Fruit fly (Drosophila melanogaster) whole organism, wandering third instar larva: Measurements from ENCODE around the gene CG43339.

Source experiments
- Abd-B ChIP-seq: fragments of >200 bp; optimal IDR thresholded peaks from 2 replicates; lab custom pipeline; 2017; ENCODE audit warnings: missing biosample characterization, missing genetic modification characterization
- CG32264 ChIP-seq: fragments of 200-800 bp; sonication (Bioruptor generic); optimal IDR thresholded peaks from 2 replicates; lab custom pipeline; 2016; ENCODE audit warnings: missing biosample characterization, missing genetic modification characterization
- CG9705 ChIP-seq: fragments of 200-800 bp; sonication (Bioruptor generic); optimal IDR thresholded peaks from 2 replicates; lab custom pipeline; 2018; ENCODE audit warnings: missing biosample characterization, mild to moderate bottlenecking, missing genetic modification characterization
- CrebA ChIP-seq: fragments of 200-800 bp; sonication (Bioruptor generic); optimal IDR thresholded peaks from 2 replicates; lab custom pipeline; 2016; ENCODE audit warnings: missing biosample characterization, mild to moderate bottlenecking, missing genetic modification characterization, borderline replicate concordance
- Dfd ChIP-seq: fragments of >200 bp; optimal IDR thresholded peaks from 2 replicates; lab custom pipeline; 2017; ENCODE audit warnings: missing biosample characterization, missing genetic modification characterization
- Dif ChIP-seq: fragments of 200-275, 200-300 bp; sonication (Bioruptor generic); optimal IDR thresholded peaks from 2 replicates; lab custom pipeline; 2018; ENCODE audit warnings: missing biosample characterization, missing genetic modification characterization; ENCODE audit not compliant: partially characterized antibody
- GATAd ChIP-seq: sonication (Bioruptor generic); optimal IDR thresholded peaks from 2 replicates; lab custom pipeline; 2016; ENCODE audit warnings: missing biosample characterization, missing genetic modification characterization
- HLH106 ChIP-seq: fragments of 200-800 bp; optimal IDR thresholded peaks from 3 replicates; lab custom pipeline; 2019; ENCODE audit warnings: missing biosample characterization, mild to moderate bottlenecking, missing genetic modification characterization, moderate library complexity
- Hnf4 ChIP-seq: fragments of 200-800 bp; sonication (Bioruptor generic); optimal IDR thresholded peaks from 2 replicates; lab custom pipeline; 2016; ENCODE audit warnings: missing biosample characterization, mild to moderate bottlenecking, missing genetic modification characterization
- Hr78 ChIP-seq: fragments of >200 bp; optimal IDR thresholded peaks from 2 replicates; lab custom pipeline; 2017; ENCODE audit warnings: missing biosample characterization, missing genetic modification characterization
- Hr83 ChIP-seq: fragments of 200-300 bp; sonication (Bioruptor generic); optimal IDR thresholded peaks from 2 replicates; lab custom pipeline; 2016; ENCODE audit warnings: missing biosample characterization, mild to moderate bottlenecking, missing genetic modification characterization, moderate library complexity; ENCODE audit not compliant: poor library complexity, severe bottlenecking
- Jra ChIP-seq: sonication (Bioruptor generic); optimal IDR thresholded peaks from 2 replicates; lab custom pipeline; 2016; ENCODE audit warnings: missing biosample characterization, missing genetic modification characterization
- Mio ChIP-seq: sonication (Bioruptor generic); optimal IDR thresholded peaks from 2 replicates; lab custom pipeline; 2016; ENCODE audit warnings: missing biosample characterization, missing genetic modification characterization
- Myc ChIP-seq: fragments of >200 bp; optimal IDR thresholded peaks from 2 replicates; lab custom pipeline; 2017
- N ChIP-seq: fragments of >200 bp; optimal IDR thresholded peaks from 2 replicates; lab custom pipeline; 2018; ENCODE audit warnings: missing biosample characterization, missing external identifiers, missing genetic modification characterization
- OdsH ChIP-seq: fragments of 200-800 bp; sonication (Bioruptor generic); optimal IDR thresholded peaks from 2 replicates; lab custom pipeline; 2016; ENCODE audit warnings: missing biosample characterization, mild to moderate bottlenecking, missing genetic modification characterization
- Rel ChIP-seq, 2 experiments: fragments of 200-800 bp; sonication (Bioruptor generic) in 1 of 2; optimal IDR thresholded peaks; 2 replicates in 1 of 2; 3 replicates in 1 of 2; lab custom pipeline; 2016 to 2019; ENCODE audit warnings: mild to moderate bottlenecking in 2 of 2, missing biosample characterization in 2 of 2, missing genetic modification characterization in 2 of 2, moderate library complexity in 1 of 2
- Sp1 ChIP-seq: fragments of 200-800 bp; sonication (Bioruptor generic); optimal IDR thresholded peaks from 3 replicates; lab custom pipeline; 2019; ENCODE audit warnings: missing biosample characterization, mild to moderate bottlenecking, missing genetic modification characterization, moderate library complexity
- Vsx2 ChIP-seq: fragments of 200-300, 225-300 bp; sonication (Bioruptor generic); optimal IDR thresholded peaks from 2 replicates; lab custom pipeline; 2018; ENCODE audit warnings: missing biosample characterization, missing genetic modification characterization; ENCODE audit not compliant: partially characterized antibody
- br ChIP-seq: fragments of 200-800 bp; sonication (Bioruptor generic); optimal IDR thresholded peaks from 2 replicates; lab custom pipeline; 2016; ENCODE audit warnings: missing biosample characterization, missing genetic modification characterization
- brk ChIP-seq: fragments of 200-800 bp; sonication (Bioruptor generic); optimal IDR thresholded peaks from 2 replicates; lab custom pipeline; 2016; ENCODE audit warnings: missing biosample characterization, mild to moderate bottlenecking, missing genetic modification characterization
- dl ChIP-seq, 2 experiments: fragments of 175-275, 200-275 bp in 1 of 2; fragments of 200-275 bp in 1 of 2; sonication (Bioruptor generic); optimal IDR thresholded peaks; lab custom pipeline; 2018; ENCODE audit warnings: mild to moderate bottlenecking in 2 of 2, missing biosample characterization in 2 of 2, missing genetic modification characterization in 2 of 2, moderate library complexity in 2 of 2; ENCODE audit not compliant: partially characterized antibody in 2 of 2, insufficient read depth in 1 of 2
- dmrt93B ChIP-seq: fragments of 200-800 bp; sonication (Bioruptor generic); optimal IDR thresholded peaks from 2 replicates; lab custom pipeline; 2018; ENCODE audit warnings: missing biosample characterization, mild to moderate bottlenecking, missing genetic modification characterization
- dsf ChIP-seq: sonication (Bioruptor generic); optimal IDR thresholded peaks from 2 replicates; lab custom pipeline; 2016; ENCODE audit warnings: missing biosample characterization, missing genetic modification characterization, borderline replicate concordance
- ey ChIP-seq: fragments of 200-800 bp; sonication (Bioruptor generic); optimal IDR thresholded peaks from 2 replicates; lab custom pipeline; 2016; ENCODE audit warnings: missing biosample characterization, missing genetic modification characterization
- foxo ChIP-seq, 2 experiments: fragments of 200-800 bp; sonication (Bioruptor generic); optimal IDR thresholded peaks; 2 replicates in 1 of 2; 3 replicates in 1 of 2; lab custom pipeline; 2016 to 2017; ENCODE audit warnings: missing biosample characterization in 2 of 2, missing genetic modification characterization in 2 of 2
- fru ChIP-seq: fragments of 200-800 bp; sonication (Bioruptor generic); optimal IDR thresholded peaks from 3 replicates; lab custom pipeline; 2016; ENCODE audit warnings: missing biosample characterization, mild to moderate bottlenecking, missing genetic modification characterization
- h ChIP-seq: fragments of 200-800 bp; sonication (Bioruptor generic); optimal IDR thresholded peaks from 3 replicates; lab custom pipeline; 2016; ENCODE audit warnings: missing biosample characterization, mild to moderate bottlenecking, missing genetic modification characterization
- jim ChIP-seq: fragments of 175-275, 200-325 bp; sonication (Bioruptor generic); optimal IDR thresholded peaks from 2 replicates; lab custom pipeline; 2016; ENCODE audit warnings: missing biosample characterization, mild to moderate bottlenecking, missing genetic modification characterization
- lola ChIP-seq: fragments of >200 bp; optimal IDR thresholded peaks from 2 replicates; lab custom pipeline; 2017; ENCODE audit warnings: missing biosample characterization, missing genetic modification characterization
- pan ChIP-seq: fragments of >200 bp; optimal IDR thresholded peaks from 2 replicates; lab custom pipeline; 2017
- psq ChIP-seq: fragments of 200-800 bp; sonication (Bioruptor generic); optimal IDR thresholded peaks from 3 replicates; lab custom pipeline; 2017; ENCODE audit warnings: missing biosample characterization, mild to moderate bottlenecking, missing genetic modification characterization, moderate library complexity
- rgr ChIP-seq: fragments of 200-800 bp; sonication (Bioruptor generic); optimal IDR thresholded peaks from 3 replicates; lab custom pipeline; 2016; ENCODE audit warnings: missing biosample characterization, mild to moderate bottlenecking, missing genetic modification characterization
- sage ChIP-seq: fragments of 200-800 bp; sonication (Bioruptor generic); optimal IDR thresholded peaks from 2 replicates; lab custom pipeline; 2016; ENCODE audit warnings: missing biosample characterization, mild to moderate bottlenecking, missing genetic modification characterization
- sv ChIP-seq: fragments of 200-800 bp; sonication (Bioruptor generic); optimal IDR thresholded peaks from 3 replicates; lab custom pipeline; 2016; ENCODE audit warnings: missing biosample characterization, missing genetic modification characterization
- tai ChIP-seq: sonication (Bioruptor generic); optimal IDR thresholded peaks from 2 replicates; lab custom pipeline; 2016; ENCODE audit warnings: missing biosample characterization, missing genetic modification characterization
- usp ChIP-seq: fragments of >200 bp; optimal IDR thresholded peaks from 2 replicates; lab custom pipeline; 2017; ENCODE audit warnings: missing biosample characterization, missing genetic modification characterization
- woc ChIP-seq: sonication (Bioruptor generic); optimal IDR thresholded peaks from 2 replicates; lab custom pipeline; 2016; ENCODE audit warnings: missing biosample characterization, mild to moderate bottlenecking, missing genetic modification characterization

CG43339 gene

dm6 chr2L:18671146-18671545, 1.9 kb downstream of the CG43339 start, which contains the start of gene CG43338:
TSS of gene CG43338 (minus strand) at chr2L:18671246.
- TF ChIP-seq dl (GFP tag; optimal IDR thresholded peaks at IDR 0.05; lab: Kevin White, UChicago; ENCODE audit: insufficient read depth in 1 of 2, partially characterized antibody in 2 of 2) (no peak), Jra (GFP tag; lab: Kevin White, UChicago) (no peak), Rel (GFP tag; optimal IDR thresholded peaks at IDR 0.05; lab: Kevin White, UChicago) (no peak), Rel (tag; optimal IDR thresholded peaks at IDR 0.05; lab: Kevin White, UChicago) (no peak), rgr (GFP tag; lab: Kevin White, UChicago) (no peak), tai (GFP tag; lab: Kevin White, UChicago) (no peak), Hnf4 (GFP tag; lab: Kevin White, UChicago) (no peak), CG9705 (GFP tag; lab: Kevin White, UChicago) (no peak), Hr83 (GFP tag; lab: Kevin White, UChicago) (no peak), Myc (lab: Kevin White, UChicago) (no peak), Mio (GFP tag; lab: Kevin White, UChicago) (no peak), Sp1 (GFP tag; lab: Kevin White, UChicago) (no peak), HLH106 (tag; lab: Kevin White, UChicago) (no peak), jim (GFP tag; lab: Kevin White, UChicago) (no peak), fru (GFP tag; lab: Kevin White, UChicago) (no peak), h (GFP tag; lab: Kevin White, UChicago) (no peak), psq (no peak), N (GFP tag; lab: Kevin White, UChicago) (no peak), brk (GFP tag; lab: Kevin White, UChicago) (no peak), Dfd (no peak)

- TF ChIP-seq foxo (GFP tag; optimal IDR thresholded peaks at IDR 0.05; lab: Kevin White, UChicago) (peak in 1 of 2 experiments; percentile 47), CG9705 (GFP tag; lab: Kevin White, UChicago) (peak; percentile 18), h (GFP tag; lab: Kevin White, UChicago) (no peak), sage (GFP tag; lab: Kevin White, UChicago) (no peak), brk (GFP tag; lab: Kevin White, UChicago) (no peak), CG32264 (GFP tag; lab: Kevin White, UChicago) (no peak), dl (GFP tag; optimal IDR thresholded peaks at IDR 0.05; lab: Kevin White, UChicago; ENCODE audit: insufficient read depth in 1 of 2, partially characterized antibody in 2 of 2) (no peak), N (GFP tag; lab: Kevin White, UChicago) (no peak), usp (GFP tag; lab: Kevin White, UChicago) (no peak), OdsH (GFP tag; lab: Kevin White, UChicago) (peak; percentile 31), fru (GFP tag; lab: Kevin White, UChicago) (no peak), Rel (GFP tag; optimal IDR thresholded peaks at IDR 0.05; lab: Kevin White, UChicago) (no peak), Rel (tag; optimal IDR thresholded peaks at IDR 0.05; lab: Kevin White, UChicago) (no peak), ey (GFP tag; lab: Kevin White, UChicago) (no peak), lola (GFP tag; lab: Kevin White, UChicago) (no peak), jim (GFP tag; lab: Kevin White, UChicago) (no peak), dsf (GFP tag; lab: Kevin White, UChicago) (no peak), Myc (lab: Kevin White, UChicago) (peak; percentile 97), sv (GFP tag; lab: Kevin White, UChicago) (peak; percentile 17), Hr78 (GFP tag; lab: Kevin White, UChicago) (no peak), Abd-B (GFP tag; lab: Kevin White, UChicago) (no peak), Mio (GFP tag; lab: Kevin White, UChicago) (no peak), Hnf4 (GFP tag; lab: Kevin White, UChicago) (no peak), rgr (GFP tag; lab: Kevin White, UChicago) (no peak), Sp1 (GFP tag; lab: Kevin White, UChicago) (no peak), br (GFP tag; lab: Kevin White, UChicago) (no peak), Jra (GFP tag; lab: Kevin White, UChicago) (no peak), dmrt93B (GFP tag; lab: Kevin White, UChicago) (peak; percentile 10), woc (no peak), Dfd (no peak), tai (GFP tag; lab: Kevin White, UChicago) (no peak), Vsx2 (GFP tag; lab: Kevin White, UChicago) (no peak), Dif (GFP tag; lab: Kevin White, UChicago) (no peak), psq (peak; percentile 3), HLH106 (tag; lab: Kevin White, UChicago) (peak; percentile 34), GATAd (GFP tag; lab: Kevin White, UChicago) (no peak), CrebA (GFP tag; lab: Kevin White, UChicago) (no peak), pan (lab: Kevin White, UChicago) (no peak), Hr83 (GFP tag; lab: Kevin White, UChicago) (peak; percentile 38)
Measured at dm6 chr2L:18665952-18666606, 7.0 kb downstream of the CG43339 start.
